Fruit fly (Drosophila melanogaster): ENCODE measurements around the gene ich.

The ich gene

dm6 chr3R:8939750-8940149, 23.1 kb downstream of the ich start:
- TF ChIP-seq foxo (GFP tag; optimal IDR thresholded peaks at IDR 0.05): no peak
- TF ChIP-seq Sp1 (GFP tag; optimal IDR thresholded peaks at IDR 0.05): peak; percentile 2
- peak; percentile 87 for TF ChIP-seq Hnf4 (GFP tag; optimal IDR thresholded peaks at IDR 0.05)
- TF ChIP-seq Jra (GFP tag; optimal IDR thresholded peaks at IDR 0.05): no peak

dm6 chr3R:8938494-8939404, 24.1 kb downstream of the ich start, which contains the start of gene ScsbetaA:
Gene ScsbetaA, plus strand, starts transcription at chr3R:8938724.
- TF ChIP-seq pan (optimal IDR thresholded peaks at IDR 0.05) (no peak), sv (GFP tag; optimal IDR thresholded peaks at IDR 0.05) (no peak), Vsx2 (GFP tag; optimal IDR thresholded peaks at IDR 0.05; ENCODE audit: partially characterized antibody) (no peak), fru (GFP tag; optimal IDR thresholded peaks at IDR 0.05) (no peak), Jra (GFP tag; optimal IDR thresholded peaks at IDR 0.05) (no peak), psq (GFP tag; optimal IDR thresholded peaks at IDR 0.05) (no peak), h (GFP tag; optimal IDR thresholded peaks at IDR 0.05) (peak; percentile 13), brk (GFP tag; optimal IDR thresholded peaks at IDR 0.05) (no peak), foxo (GFP tag; optimal IDR thresholded peaks at IDR 0.05) (no peak), CG9705 (GFP tag; optimal IDR thresholded peaks at IDR 0.05) (no peak), Dif (GFP tag; optimal IDR thresholded peaks at IDR 0.05; ENCODE audit: partially characterized antibody) (no peak), dl (GFP tag; optimal IDR thresholded peaks at IDR 0.05; ENCODE audit: insufficient read depth in 1 of 2, partially characterized antibody in 2 of 2) (no peak), Hr78 (GFP tag; optimal IDR thresholded peaks at IDR 0.05) (no peak), GATAd (GFP tag; optimal IDR thresholded peaks at IDR 0.05) (no peak), Abd-B (GFP tag; optimal IDR thresholded peaks at IDR 0.05) (no peak), Dfd (GFP tag; optimal IDR thresholded peaks at IDR 0.05) (no peak), woc (GFP tag; optimal IDR thresholded peaks at IDR 0.05) (no peak), Hnf4 (GFP tag; optimal IDR thresholded peaks at IDR 0.05) (peak; percentile 7), sage (GFP tag; optimal IDR thresholded peaks at IDR 0.05) (no peak), tai (GFP tag; optimal IDR thresholded peaks at IDR 0.05) (peak; percentile 32), Myc (optimal IDR thresholded peaks at IDR 0.05) (no peak), Sp1 (GFP tag; optimal IDR thresholded peaks at IDR 0.05) (no peak), Rel (GFP tag; optimal IDR thresholded peaks at IDR 0.05) (no peak), Rel (tag; optimal IDR thresholded peaks at IDR 0.05) (peak; percentile 60), dsf (GFP tag; optimal IDR thresholded peaks at IDR 0.05; ENCODE audit: borderline replicate concordance) (no peak), usp (GFP tag; optimal IDR thresholded peaks at IDR 0.05) (no peak), lola (GFP tag; optimal IDR thresholded peaks at IDR 0.05) (no peak), CrebA (GFP tag; optimal IDR thresholded peaks at IDR 0.05; ENCODE audit: borderline replicate concordance) (no peak), ey (GFP tag; optimal IDR thresholded peaks at IDR 0.05) (no peak), OdsH (GFP tag; optimal IDR thresholded peaks at IDR 0.05) (peak; percentile 18), rgr (GFP tag; optimal IDR thresholded peaks at IDR 0.05) (peak; percentile 34), Mio (GFP tag; optimal IDR thresholded peaks at IDR 0.05) (no peak), jim (GFP tag; optimal IDR thresholded peaks at IDR 0.05) (no peak), br (GFP tag; optimal IDR thresholded peaks at IDR 0.05) (peak; percentile 6)

- no peak for TF ChIP-seq brk (GFP tag; optimal IDR thresholded peaks at IDR 0.05)
- no peak for TF ChIP-seq CrebA (GFP tag; optimal IDR thresholded peaks at IDR 0.05; ENCODE audit: borderline replicate concordance)
- TF ChIP-seq Dif (GFP tag; optimal IDR thresholded peaks at IDR 0.05; ENCODE audit: partially characterized antibody): no peak
- TF ChIP-seq sv (GFP tag; optimal IDR thresholded peaks at IDR 0.05): no peak
- TF ChIP-seq dmrt93B (GFP tag; optimal IDR thresholded peaks at IDR 0.05): no peak
- TF ChIP-seq Sp1 (GFP tag; optimal IDR thresholded peaks at IDR 0.05): no peak
- no peak for TF ChIP-seq br (GFP tag; optimal IDR thresholded peaks at IDR 0.05)
- no peak for TF ChIP-seq Vsx2 (GFP tag; optimal IDR thresholded peaks at IDR 0.05; ENCODE audit: partially characterized antibody)
- no peak for TF ChIP-seq tai (GFP tag; optimal IDR thresholded peaks at IDR 0.05)
Observed at dm6 chr3R:8934930-8935329, 27.9 kb downstream of the ich start, which contains the start of gene osk. Gene osk, plus strand, starts transcription at chr3R:8935126.
